Worm (Caenorhabditis elegans): ENCODE data around the gene str-12.

DNA sequence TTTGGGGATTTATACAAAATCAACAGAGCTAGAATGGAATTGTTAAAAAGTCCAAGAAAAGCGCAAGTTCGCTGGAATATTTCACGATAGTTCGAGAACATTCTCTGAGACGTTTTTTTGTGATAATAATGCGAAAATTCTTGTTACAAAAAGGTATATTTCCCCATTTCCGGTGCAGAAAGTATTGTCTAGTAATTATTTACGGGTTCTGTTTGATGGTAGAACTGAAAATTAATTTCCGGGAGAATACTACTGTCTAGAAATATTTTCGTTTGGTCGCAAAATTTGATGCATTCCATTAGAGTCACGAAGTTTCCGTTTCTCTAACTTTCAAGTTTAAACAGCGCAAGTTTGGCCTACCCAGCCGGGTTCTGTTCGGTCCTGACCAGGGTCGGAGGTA is 18.9 kb downstream of the str-12 start, which contains the start of gene str-248:
- TF ChIP-seq elt-3 (tag; optimal IDR thresholded peaks at IDR 0.05) (no peak), nhr-10 (tag; optimal IDR thresholded peaks at IDR 0.05) (no peak), unc-62 (GFP tag; optimal IDR thresholded peaks at IDR 0.05) (no peak), zag-1 (tag; optimal IDR thresholded peaks at IDR 0.05) (no peak), nhr-11 (tag; optimal IDR thresholded peaks at IDR 0.05) (no peak), ztf-11 (tag; optimal IDR thresholded peaks at IDR 0.05) (no peak), Y55F3AM.14 (GFP tag; optimal IDR thresholded peaks at IDR 0.05) (no peak), nhr-77 (tag; optimal IDR thresholded peaks at IDR 0.05) (no peak), aly-2 (tag; optimal IDR thresholded peaks at IDR 0.05) (no peak), alr-1 (tag; optimal IDR thresholded peaks at IDR 0.05) (no peak), mdl-1 (tag; optimal IDR thresholded peaks at IDR 0.05) (no peak), dmd-4 (tag; optimal IDR thresholded peaks at IDR 0.05) (no peak), ztf-4 (tag; optimal IDR thresholded peaks at IDR 0.05) (no peak), unc-55 (GFP tag; optimal IDR thresholded peaks at IDR 0.05) (no peak)

Data from whole organism, L2 larva.